Fruit fly (Drosophila melanogaster) S2 (cell line): ENCODE results near the gene insv.

ENCODE experiments used
- CG8478 ChIP-seq: fragments of >200 bp; optimal IDR thresholded peaks from 2 replicates; lab custom pipeline; 2018
- CTCF ChIP-seq, 2 experiments: fragments of >200 bp; optimal IDR thresholded peaks; 2 replicates each; lab custom pipeline; 2018

insv gene

dm6 chr2L:2542491-2542890 is 34.3 kb downstream of the insv start:
- TF ChIP-seq CG8478 (no peak), CTCF (optimal IDR thresholded peaks at IDR 0.05; lab: Kevin White, UChicago) (no peak)

DNA sequence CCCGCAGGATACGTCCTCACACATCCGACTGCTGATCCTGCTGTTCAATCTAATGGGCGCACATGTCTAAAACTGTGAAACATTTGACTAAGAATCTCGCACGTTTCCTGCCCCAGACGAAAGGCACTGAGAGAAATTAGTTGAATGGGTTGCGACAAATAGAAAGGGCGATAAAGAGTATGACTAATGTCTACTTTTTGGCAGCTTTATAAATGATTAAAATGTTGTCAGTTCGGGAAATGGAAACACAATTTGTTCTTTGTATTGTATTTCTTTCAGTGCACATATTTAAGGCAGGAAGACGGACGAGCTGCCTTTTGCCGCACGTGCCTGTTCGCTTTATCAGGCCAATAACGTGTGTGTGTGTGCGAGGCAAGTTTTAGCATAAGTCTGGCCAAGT is 48.7 kb downstream of the insv start:
- no peak for TF ChIP-seq CG8478
- no peak for TF ChIP-seq CTCF (optimal IDR thresholded peaks at IDR 0.05; lab: Kevin White, UChicago)
